Worm (Caenorhabditis elegans) whole organism, L4 larva: ENCODE results near the gene str-45.

Experiments used
- F49E8.2 ChIP-seq: sonication (generic microtip); optimal IDR thresholded peaks from 2 replicates; lab custom pipeline; 2016; ENCODE audit warnings: missing compliant biosample characterization, mild to moderate bottlenecking, missing genetic modification characterization, borderline replicate concordance
- T20F7.1 ChIP-seq: fragments of 200-800 bp; sonication (Bioruptor generic); optimal IDR thresholded peaks from 2 replicates; lab custom pipeline; 2018; ENCODE audit warnings: mild to moderate bottlenecking, missing genetic modification characterization, missing compliant biosample characterization
- T26A8.4 ChIP-seq: fragments of 200-800 bp; sonication (Bioruptor generic); IDR thresholded peaks from 2 replicates; pipeline ENCODE4 v1.3.6; 2022; ENCODE audit warnings: missing genetic modification characterization, missing compliant biosample characterization
- Y75B8A.6 ChIP-seq: fragments of 200-800 bp; sonication (Bioruptor generic); IDR thresholded peaks from 2 replicates; pipeline ENCODE4 v1.3.6; 2022; ENCODE audit warnings: missing genetic modification reagents, missing genetic modification characterization, missing compliant biosample characterization
- ZK337.2 ChIP-seq: fragments of 200-800 bp; sonication (Bioruptor generic); IDR thresholded peaks from 2 replicates; pipeline ENCODE4 v1.3.6; 2022; ENCODE audit warnings: missing genetic modification reagents, missing genetic modification characterization, missing compliant biosample characterization
- ceh-32 ChIP-seq: sonication (generic microtip); optimal IDR thresholded peaks from 2 replicates; lab custom pipeline; 2016; ENCODE audit warnings: mild to moderate bottlenecking, missing genetic modification characterization, missing compliant biosample characterization; ENCODE audit not compliant: poor library complexity
- ceh-44 ChIP-seq: fragments of 200-800 bp; sonication (Bioruptor generic); IDR thresholded peaks from 2 replicates; pipeline ENCODE4 v1.3.6; 2022; ENCODE audit warnings: missing genetic modification reagents, missing genetic modification characterization, missing compliant biosample characterization
- ces-1 ChIP-seq: fragments of 150-350 bp; sonication (generic microtip); optimal IDR thresholded peaks from 4 replicates; lab custom pipeline; 2014; ENCODE audit warnings: missing biosample characterization, missing genetic modification reagents, missing genetic modification characterization
- cey-2 ChIP-seq: sonication (generic microtip); optimal IDR thresholded peaks from 3 replicates; lab custom pipeline; 2017; ENCODE audit warnings: missing genetic modification characterization, mild to moderate bottlenecking, missing compliant biosample characterization, antibody characterized with exemption, borderline replicate concordance; ENCODE audit not compliant: insufficient read depth
- daf-16 ChIP-seq, 3 experiments: sonication (generic microtip); optimal IDR thresholded peaks; 2 replicates each; lab custom pipeline; 2016 to 2017; ENCODE audit warnings: missing genetic modification characterization in 3 of 3, missing genetic modification reagents in 3 of 3, mild to moderate bottlenecking in 2 of 3, missing compliant biosample characterization in 2 of 3, missing biosample characterization in 1 of 3, moderate library complexity in 1 of 3
- dmd-6 ChIP-seq: fragments of 200-800 bp; sonication (Bioruptor generic); IDR thresholded peaks from 2 replicates; pipeline ENCODE4 v1.3.6; 2022; ENCODE audit warnings: missing genetic modification reagents, missing genetic modification characterization, missing compliant biosample characterization
- dmd-9 ChIP-seq: fragments of 200-800 bp; sonication (Bioruptor generic); IDR thresholded peaks from 2 replicates; pipeline ENCODE4 v1.3.6; 2022; ENCODE audit warnings: missing genetic modification reagents, missing genetic modification characterization, missing compliant biosample characterization
- dpl-1 ChIP-seq: fragments of 150-350 bp; optimal IDR thresholded peaks from 2 replicates; lab custom pipeline; 2014; ENCODE audit warnings: missing biosample characterization, missing genetic modification reagents, missing genetic modification characterization
- duxl-1 ChIP-seq: sonication (generic microtip); optimal IDR thresholded peaks from 2 replicates; lab custom pipeline; 2016; ENCODE audit warnings: mild to moderate bottlenecking, missing genetic modification characterization, moderate library complexity, missing compliant biosample characterization; ENCODE audit not compliant: poor library complexity
- dve-1 ChIP-seq: sonication (generic microtip); optimal IDR thresholded peaks from 2 replicates; lab custom pipeline; 2017; ENCODE audit warnings: antibody characterized with exemption, mild to moderate bottlenecking, missing genetic modification characterization, missing compliant biosample characterization; ENCODE audit not compliant: insufficient read depth
- fkh-10 ChIP-seq: fragments of 150-350 bp; optimal IDR thresholded peaks from 2 replicates; lab custom pipeline; 2014; ENCODE audit warnings: missing biosample characterization, missing genetic modification reagents, missing genetic modification characterization
- hif-1 ChIP-seq, 2 experiments: sonication (generic microtip); optimal IDR thresholded peaks; 2 replicates each; lab custom pipeline; 2016 to 2017; ENCODE audit warnings: missing compliant biosample characterization in 2 of 2, missing genetic modification characterization in 2 of 2, missing genetic modification reagents in 2 of 2, missing genotype in 2 of 2, mild to moderate bottlenecking in 1 of 2
- hlh-11 ChIP-seq: fragments of 200-800 bp; sonication (Bioruptor generic); optimal IDR thresholded peaks from 2 replicates; lab custom pipeline; 2018; ENCODE audit warnings: mild to moderate bottlenecking, missing genetic modification characterization, missing compliant biosample characterization
- hlh-30 ChIP-seq: sonication (generic microtip); optimal IDR thresholded peaks from 2 replicates; lab custom pipeline; 2017; ENCODE audit warnings: antibody characterized with exemption, mild to moderate bottlenecking, missing genetic modification characterization, missing compliant biosample characterization; ENCODE audit not compliant: insufficient read depth
- hmg-1.1 ChIP-seq: fragments of 200-800 bp; sonication (Bioruptor generic); IDR thresholded peaks from 2 replicates; pipeline ENCODE4 v1.3.6; 2022; ENCODE audit warnings: missing genetic modification reagents, missing genetic modification characterization, missing compliant biosample characterization
- jun-1 ChIP-seq: fragments of 150-350 bp; optimal IDR thresholded peaks from 2 replicates; lab custom pipeline; 2014; ENCODE audit warnings: missing biosample characterization, missing genetic modification reagents, missing genetic modification characterization
- lin-13 ChIP-seq: fragments of 150-350 bp; optimal IDR thresholded peaks from 2 replicates; lab custom pipeline; 2014; ENCODE audit warnings: missing biosample characterization, missing genetic modification reagents, missing genetic modification characterization
- lin-15B ChIP-seq: fragments of 150-350 bp; sonication (generic microtip); optimal IDR thresholded peaks from 3 replicates; lab custom pipeline; 2014; ENCODE audit warnings: missing biosample characterization, missing genetic modification characterization
- lin-38 ChIP-seq: fragments of 200-800 bp; sonication (Bioruptor generic); IDR thresholded peaks from 2 replicates; pipeline ENCODE4 v1.3.6; 2022; ENCODE audit warnings: missing genetic modification reagents, missing genetic modification characterization, missing compliant biosample characterization
- lsy-2 ChIP-seq, 2 experiments: fragments of 150-350 bp in 1 of 2; sonication (generic microtip) in 1 of 2; optimal IDR thresholded peaks; 2 replicates each; lab custom pipeline; 2014 to 2017; ENCODE audit warnings: missing biosample characterization in 2 of 2, missing genetic modification characterization in 2 of 2
- madf-9 ChIP-seq: fragments of 200-800 bp; sonication (Bioruptor generic); conservative IDR thresholded peaks from 2 replicates; pipeline ENCODE4 v1.3.6; 2022; ENCODE audit warnings: missing genetic modification reagents, missing genetic modification characterization, missing compliant biosample characterization
- mdl-1 ChIP-seq, 2 experiments: fragments of 150-350 bp in 1 of 2; sonication (generic microtip) in 1 of 2; optimal IDR thresholded peaks; 2 replicates each; lab custom pipeline; 2014 to 2017; ENCODE audit warnings: missing biosample characterization in 2 of 2, missing genetic modification characterization in 2 of 2
- mes-2 ChIP-seq: sonication (generic microtip); optimal IDR thresholded peaks from 2 replicates; lab custom pipeline; 2016; ENCODE audit warnings: missing genotype, mild to moderate bottlenecking, missing genetic modification characterization, missing compliant biosample characterization; ENCODE audit not compliant: poor library complexity, severe bottlenecking
- mxl-2 ChIP-seq: fragments of 200-800 bp; sonication (Bioruptor generic); conservative IDR thresholded peaks from 2 replicates; pipeline ENCODE4 v1.3.6; 2022; ENCODE audit warnings: missing genetic modification reagents, missing genetic modification characterization, missing compliant biosample characterization
- nhr-102 ChIP-seq: sonication (generic microtip); optimal IDR thresholded peaks from 2 replicates; lab custom pipeline; 2016; ENCODE audit warnings: mild to moderate bottlenecking, missing genetic modification characterization, moderate library complexity, missing compliant biosample characterization
- nhr-11 ChIP-seq: fragments of 150-350 bp; optimal IDR thresholded peaks from 2 replicates; lab custom pipeline; 2014; ENCODE audit warnings: missing biosample characterization, missing genetic modification characterization
- nhr-237 ChIP-seq: sonication (generic microtip); optimal IDR thresholded peaks from 2 replicates; lab custom pipeline; 2017; ENCODE audit warnings: missing biosample characterization, missing genetic modification characterization
- nhr-28 ChIP-seq: fragments of 150-350 bp; optimal IDR thresholded peaks from 2 replicates; lab custom pipeline; 2014; ENCODE audit warnings: missing biosample characterization, missing genetic modification characterization
- nhr-42 ChIP-seq: fragments of 200-800 bp; sonication (Bioruptor generic); IDR thresholded peaks from 2 replicates; pipeline ENCODE4 v1.3.6; 2022; ENCODE audit warnings: missing genetic modification characterization, missing compliant biosample characterization
- nhr-48 ChIP-seq: sonication (generic microtip); optimal IDR thresholded peaks from 2 replicates; lab custom pipeline; 2016; ENCODE audit warnings: mild to moderate bottlenecking, missing genetic modification characterization, missing compliant biosample characterization
- nhr-6 ChIP-seq: fragments of 150-350 bp; optimal IDR thresholded peaks from 2 replicates; lab custom pipeline; 2014; ENCODE audit warnings: missing biosample characterization, missing genetic modification characterization
- nhr-77 ChIP-seq: fragments of 150-350 bp; optimal IDR thresholded peaks from 2 replicates; lab custom pipeline; 2014; ENCODE audit warnings: missing biosample characterization, missing genetic modification characterization
- pha-4 ChIP-seq, 2 experiments: fragments of 150-350 bp in 1 of 2; fragments of 200-800 bp in 1 of 2; sonication (Bioruptor generic) in 1 of 2; IDR thresholded peaks in 1 of 2; optimal IDR thresholded peaks in 1 of 2; 2 replicates each; pipeline versions ENCODE4 v1.3.6 to Lab custom; 2014 to 2022; ENCODE audit warnings: missing genetic modification characterization in 2 of 2, missing genetic modification reagents in 2 of 2, missing biosample characterization in 1 of 2, missing compliant biosample characterization in 1 of 2
- rbr-2 ChIP-seq: sonication (generic microtip); optimal IDR thresholded peaks from 2 replicates; lab custom pipeline; 2016; ENCODE audit warnings: missing genotype, missing genetic modification characterization, missing compliant biosample characterization
- set-16 ChIP-seq: fragments of 200-800 bp; sonication (Bioruptor generic); IDR thresholded peaks from 2 replicates; pipeline ENCODE4 v1.3.6; 2022; ENCODE audit warnings: missing genetic modification reagents, missing genetic modification characterization, missing compliant biosample characterization
- skn-1 ChIP-seq: fragments of 150-350 bp; optimal IDR thresholded peaks from 2 replicates; lab custom pipeline; 2014; ENCODE audit warnings: missing biosample characterization, missing genetic modification characterization
- tra-1 ChIP-seq: fragments of 200-800 bp; sonication (Bioruptor generic); IDR thresholded peaks from 2 replicates; pipeline ENCODE4 v1.3.6; 2022; ENCODE audit warnings: missing genetic modification reagents, missing genetic modification characterization, missing compliant biosample characterization
- unc-130 ChIP-seq: sonication (generic microtip); optimal IDR thresholded peaks from 2 replicates; lab custom pipeline; 2016; ENCODE audit warnings: missing genetic modification reagents, missing genetic modification characterization, missing compliant biosample characterization

str-45 gene

DNA sequence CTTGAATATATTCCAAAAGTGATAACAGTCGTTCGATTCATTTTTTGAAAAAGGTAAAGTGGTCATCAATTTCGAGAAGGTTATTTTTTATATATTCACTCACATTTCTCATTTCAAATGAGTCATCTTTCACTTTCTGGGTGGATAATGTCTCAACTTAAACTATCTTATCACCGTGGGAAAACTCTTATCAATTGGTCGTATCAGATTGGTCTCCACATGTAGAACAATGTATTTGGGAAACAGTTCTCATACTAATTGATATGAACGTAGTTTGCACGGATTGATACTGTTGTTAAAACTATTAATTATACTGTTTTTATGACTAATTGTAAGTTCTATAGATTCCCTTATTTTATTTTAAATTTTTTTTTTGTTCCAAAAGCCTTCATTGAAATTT is 25.0 kb upstream of the str-45 start:
- TF ChIP-seq dmd-9, result no peak
- TF ChIP-seq nhr-6 (tag; lab: Kevin White, UChicago), result peak; percentile 8
- TF ChIP-seq dmd-6, result peak; percentile 16; the same call in 1 of the 2 replicates
- peak; percentile 36 for TF ChIP-seq nhr-28 (tag; lab: Kevin White, UChicago)
- TF ChIP-seq daf-16 (GFP tag; optimal IDR thresholded peaks at IDR 0.05; lab: Kevin White, UChicago), result no peak
- TF ChIP-seq daf-16 (tag; optimal IDR thresholded peaks at IDR 0.05; lab: Kevin White, UChicago), result peak; percentile 25

ce11 chrV:15136772-15137171 is 22.0 kb upstream of the str-45 start, which contains the start of gene aipl-1:
Gene aipl-1 (minus strand): TSS chrV:15136801.
- TF ChIP-seq nhr-28 (tag; lab: Kevin White, UChicago), result peak; percentile 69
- peak; percentile 85 for TF ChIP-seq dpl-1 (GFP tag; lab: Kevin White, UChicago)
- no peak for TF ChIP-seq ceh-44 (GFP tag; lab: Robert Waterston, UW)
- TF ChIP-seq dmd-6, result peak; percentile 39; the same call in 1 of the 2 replicates
- TF ChIP-seq lsy-2 (tag; optimal IDR thresholded peaks at IDR 0.05; lab: Kevin White, UChicago), result peak in 1 of 2 experiments; percentile 46
- TF ChIP-seq hlh-30 (tag; lab: Kevin White, UChicago), result peak; percentile 63
- TF ChIP-seq T26A8.4 (GFP tag; lab: Robert Waterston, UW), result no peak
- TF ChIP-seq ZK337.2 (GFP tag; lab: Robert Waterston, UW), result peak; percentile 47; the same call in 1 of the 2 replicates
- no peak for TF ChIP-seq ceh-32 (tag; lab: Kevin White, UChicago)
- no peak for TF ChIP-seq jun-1 (tag; lab: Kevin White, UChicago)
- TF ChIP-seq pha-4 (GFP tag; IDR thresholded peaks at IDR 0.05; lab: Robert Waterston, UW), result no peak
- TF ChIP-seq pha-4 (tag; optimal IDR thresholded peaks at IDR 0.05; lab: Kevin White, UChicago), result peak; percentile 47
- no peak for TF ChIP-seq mxl-2
- no peak for TF ChIP-seq F49E8.2 (tag; lab: Kevin White, UChicago)
- no peak for TF ChIP-seq daf-16 (GFP tag; optimal IDR thresholded peaks at IDR 0.05; lab: Kevin White, UChicago)
- peak; percentile 10 for TF ChIP-seq daf-16 (tag; optimal IDR thresholded peaks at IDR 0.05; lab: Kevin White, UChicago)
- peak; percentile 58 for TF ChIP-seq lin-13
- peak; percentile 95 for TF ChIP-seq lin-38 (GFP tag; lab: Robert Waterston, UW)
- TF ChIP-seq nhr-6 (tag; lab: Kevin White, UChicago), result peak; percentile 97
- no peak for TF ChIP-seq nhr-102 (tag; lab: Kevin White, UChicago)
- TF ChIP-seq tra-1 (GFP tag; lab: Robert Waterston, UW), result no peak
- TF ChIP-seq madf-9, result 0 out of 2 replicates have a peak, but pooled peaks have one; percentile 11
- TF ChIP-seq hif-1 (tag; optimal IDR thresholded peaks at IDR 0.05; lab: Kevin White, UChicago), result peak in 1 of 2 experiments; percentile 72
- peak; percentile 47 for TF ChIP-seq unc-130 (GFP tag; lab: Kevin White, UChicago)
- TF ChIP-seq Y75B8A.6 (GFP tag; lab: Robert Waterston, UW), result no peak
- TF ChIP-seq nhr-77 (tag; lab: Kevin White, UChicago), result peak; percentile 79
- peak; percentile 30 for TF ChIP-seq T20F7.1 (GFP tag; lab: Kevin White, UChicago)
- peak; percentile 55 for TF ChIP-seq dve-1 (tag; lab: Kevin White, UChicago)
- TF ChIP-seq set-16 (GFP tag; lab: Robert Waterston, UW), result no peak
- TF ChIP-seq duxl-1 (tag; lab: Kevin White, UChicago), result no peak
- peak in 1 of 2 experiments; percentile 21 for TF ChIP-seq mdl-1 (tag; optimal IDR thresholded peaks at IDR 0.05; lab: Kevin White, UChicago)
- no peak for TF ChIP-seq cey-2 (tag; lab: Kevin White, UChicago)
- peak; percentile 31 for TF ChIP-seq hlh-11 (tag; lab: Kevin White, UChicago)
- peak; percentile 52 for TF ChIP-seq nhr-11 (tag; lab: Kevin White, UChicago)
- peak; percentile 46 for TF ChIP-seq lin-15B (tag; lab: Kevin White, UChicago)
- TF ChIP-seq ces-1, result no peak
- TF ChIP-seq rbr-2, result peak; percentile 41
- TF ChIP-seq fkh-10 (GFP tag; lab: Kevin White, UChicago), result peak; percentile 60
- TF ChIP-seq hmg-1.1, result peak; percentile 43; the same call in 1 of the 2 replicates
- TF ChIP-seq nhr-237 (tag; lab: Kevin White, UChicago), result no peak
- peak; percentile 94 for TF ChIP-seq mes-2 (tag; lab: Kevin White, UChicago)
- TF ChIP-seq skn-1 (tag; lab: Kevin White, UChicago), result no peak
- no peak for TF ChIP-seq nhr-48 (tag; lab: Kevin White, UChicago)
- TF ChIP-seq nhr-42 (GFP tag; lab: Robert Waterston, UW), result no peak
